Worm (Caenorhabditis elegans): ENCODE measurements around the gene marc-1.

DNA sequence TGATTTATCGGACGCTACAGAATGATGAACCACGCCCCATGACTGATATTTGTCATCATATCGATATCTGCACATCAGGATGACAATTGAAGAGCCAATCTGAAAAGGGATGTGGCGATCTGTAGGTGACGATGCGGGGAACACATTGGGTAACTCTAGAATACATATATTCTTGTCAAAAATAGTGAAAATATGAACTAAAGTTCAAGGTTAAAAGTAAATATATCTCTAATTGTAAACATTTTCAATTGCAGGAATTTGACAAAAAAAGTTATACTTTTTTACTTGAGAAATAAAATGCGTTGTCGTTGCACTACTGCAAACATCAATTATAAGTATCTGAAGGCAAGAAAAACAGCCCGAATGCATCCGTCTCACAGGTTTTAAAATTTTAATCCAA is 13.4 kb downstream of the marc-1 start, which contains the start of gene F58E6.6:
- TF ChIP-seq dmd-8 (GFP tag; IDR thresholded peaks at IDR 0.05): no peak
- no peak for TF ChIP-seq pqm-1 (tag; optimal IDR thresholded peaks at IDR 0.05)
- TF ChIP-seq unc-62 (GFP tag; optimal IDR thresholded peaks at IDR 0.05 in 1 of 2): no peak
- no peak for TF ChIP-seq unc-62 (tag; optimal IDR thresholded peaks at IDR 0.05)
- TF ChIP-seq aha-1 (tag): no peak
- TF ChIP-seq fkh-10 (GFP tag; optimal IDR thresholded peaks at IDR 0.05): no peak
- TF ChIP-seq nhr-237 (tag; optimal IDR thresholded peaks at IDR 0.05): no peak
- no peak for TF ChIP-seq ZK546.5 (tag; optimal IDR thresholded peaks at IDR 0.05)
- TF ChIP-seq ceh-28 (tag; optimal IDR thresholded peaks at IDR 0.05): no peak
- no peak for TF ChIP-seq ZK337.2 (GFP tag; IDR thresholded peaks at IDR 0.05)
- TF ChIP-seq snpc-4 (tag; optimal IDR thresholded peaks at IDR 0.05): no peak
- TF ChIP-seq dpl-1 (GFP tag; optimal IDR thresholded peaks at IDR 0.05): no peak
- no peak for TF ChIP-seq hif-1 (tag; optimal IDR thresholded peaks at IDR 0.05)
- TF ChIP-seq jun-1 (tag; optimal IDR thresholded peaks at IDR 0.05): no peak
- no peak for TF ChIP-seq ama-1 (optimal IDR thresholded peaks at IDR 0.05)

Measured in whole organism, L4 larva.